Worm (Caenorhabditis elegans) whole organism, L3 larva: Measurements from ENCODE around the gene eif-2D.

ENCODE experiments used
- aly-2 ChIP-seq: fragments of 150-350 bp; optimal IDR thresholded peaks from 2 replicates; lab custom pipeline; 2014; ENCODE audit warnings: missing biosample characterization, missing genetic modification characterization
- eor-1 ChIP-seq, 2 experiments: fragments of 150-350 bp; optimal IDR thresholded peaks; 2 replicates each; lab custom pipeline; 2014 to 2018; ENCODE audit warnings: missing biosample characterization in 2 of 2, missing genetic modification characterization in 2 of 2
- fos-1 ChIP-seq: fragments of 150-350 bp; optimal IDR thresholded peaks from 2 replicates; lab custom pipeline; 2014; ENCODE audit warnings: missing biosample characterization, missing genetic modification characterization
- jun-1 ChIP-seq: fragments of 150-350 bp; optimal IDR thresholded peaks from 2 replicates; lab custom pipeline; 2014; ENCODE audit warnings: missing biosample characterization, missing genetic modification reagents, missing genetic modification characterization
- nhr-237 ChIP-seq: fragments of 150-350 bp; optimal IDR thresholded peaks from 2 replicates; lab custom pipeline; 2014; ENCODE audit warnings: missing biosample characterization, missing genetic modification characterization
- nhr-28 ChIP-seq: fragments of 150-350 bp; optimal IDR thresholded peaks from 2 replicates; lab custom pipeline; 2014; ENCODE audit warnings: missing biosample characterization, missing genetic modification characterization
- nhr-76 ChIP-seq: fragments of 150-350 bp; sonication (generic microtip); optimal IDR thresholded peaks from 5 replicates; lab custom pipeline; 2014; ENCODE audit warnings: missing biosample characterization, missing genetic modification characterization
- pha-4 ChIP-seq: fragments of 150-350 bp; optimal IDR thresholded peaks from 2 replicates; lab custom pipeline; 2014; ENCODE audit warnings: missing biosample characterization, missing genetic modification reagents, missing genetic modification characterization
- pqm-1 ChIP-seq: fragments of 150-350 bp; optimal IDR thresholded peaks from 2 replicates; lab custom pipeline; 2017; ENCODE audit warnings: missing biosample characterization, missing genetic modification characterization, inconsistent platforms
- sea-2 ChIP-seq: fragments of 150-350 bp; sonication (generic microtip); optimal IDR thresholded peaks from 4 replicates; lab custom pipeline; 2014; ENCODE audit warnings: missing biosample characterization, missing genetic modification reagents, missing genetic modification characterization
- skn-1 ChIP-seq: fragments of 150-350 bp; optimal IDR thresholded peaks from 2 replicates; lab custom pipeline; 2014; ENCODE audit warnings: missing biosample characterization, missing genetic modification characterization

DNA sequence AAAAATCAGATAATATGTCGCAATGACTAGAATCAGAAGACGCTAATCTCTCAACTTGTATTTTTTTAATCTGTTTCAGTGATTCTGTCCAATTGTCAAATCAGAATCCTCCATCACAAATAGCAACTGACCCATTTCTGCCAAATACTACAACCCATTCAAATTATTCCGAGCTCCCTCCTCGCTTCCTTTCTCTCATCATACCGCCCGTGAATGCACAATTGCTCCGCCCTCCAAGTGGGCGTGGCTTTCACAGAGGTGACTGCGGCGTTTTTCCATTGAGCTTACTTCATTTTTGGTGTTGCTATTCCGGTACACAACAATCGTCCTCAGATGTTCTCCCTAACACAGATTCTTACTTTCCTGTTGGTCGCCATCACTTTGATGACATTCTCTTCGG, 10.8 kb upstream of the eif-2D start, which contains the start of gene flp-27:
- TF ChIP-seq aly-2 (tag; lab: Kevin White, UChicago) (no peak), pqm-1 (tag; lab: Kevin White, UChicago) (no peak), skn-1 (tag; lab: Kevin White, UChicago) (no peak), sea-2 (GFP tag; lab: Kevin White, UChicago) (no peak), jun-1 (tag; lab: Kevin White, UChicago) (no peak), pha-4 (tag; lab: Kevin White, UChicago) (no peak), nhr-76 (tag; lab: Kevin White, UChicago) (no peak), nhr-237 (no peak), eor-1 (tag; optimal IDR thresholded peaks at IDR 0.05; lab: Kevin White, UChicago) (no peak), fos-1 (no peak), nhr-28 (tag; lab: Kevin White, UChicago) (no peak)
